Worm (Caenorhabditis elegans) whole organism, L4 larva: ENCODE results near the gene nhr-155.

Experiments used
- ama-1 ChIP-seq: fragments of 150-350 bp; optimal IDR thresholded peaks from 2 replicates; lab custom pipeline; 2014; ENCODE audit warnings: inconsistent platforms, mixed read lengths
- ceh-32 ChIP-seq: sonication (generic microtip); optimal IDR thresholded peaks from 2 replicates; lab custom pipeline; 2016; ENCODE audit warnings: mild to moderate bottlenecking, missing genetic modification characterization, missing compliant biosample characterization; ENCODE audit not compliant: poor library complexity
- ceh-82 ChIP-seq: sonication (generic microtip); optimal IDR thresholded peaks from 2 replicates; lab custom pipeline; 2017; ENCODE audit warnings: missing biosample characterization, missing genetic modification characterization
- dve-1 ChIP-seq: sonication (generic microtip); optimal IDR thresholded peaks from 2 replicates; lab custom pipeline; 2017; ENCODE audit warnings: antibody characterized with exemption, mild to moderate bottlenecking, missing genetic modification characterization, missing compliant biosample characterization; ENCODE audit not compliant: insufficient read depth
- egl-43 ChIP-seq: fragments of 200-800 bp; sonication (Bioruptor generic); IDR thresholded peaks from 2 replicates; pipeline ENCODE4 v1.3.6; 2022; ENCODE audit warnings: missing genetic modification reagents, missing genetic modification characterization, missing compliant biosample characterization
- saeg-2 ChIP-seq: fragments of 200-800 bp; sonication (Bioruptor generic); IDR thresholded peaks from 2 replicates; pipeline ENCODE4 v1.3.6; 2022; ENCODE audit warnings: missing genetic modification reagents, missing genetic modification characterization, missing compliant biosample characterization
- snpc-1.2 ChIP-seq: fragments of 200-800 bp; sonication (Bioruptor generic); IDR thresholded peaks from 2 replicates; pipeline ENCODE4 v1.3.6; 2022; ENCODE audit warnings: missing genetic modification reagents, missing genetic modification characterization, missing compliant biosample characterization
- snpc-4 ChIP-seq: fragments of 150-350 bp; optimal IDR thresholded peaks from 2 replicates; lab custom pipeline; 2014; ENCODE audit warnings: missing biosample characterization, missing genetic modification characterization
- tag-97 ChIP-seq: fragments of 200-800 bp; sonication (Bioruptor generic); IDR thresholded peaks from 2 replicates; pipeline ENCODE4 v1.3.6; 2022; ENCODE audit warnings: missing genetic modification characterization, missing compliant biosample characterization
- unc-39 ChIP-seq: sonication (generic microtip); optimal IDR thresholded peaks from 2 replicates; lab custom pipeline; 2017; ENCODE audit warnings: missing biosample characterization, missing genetic modification characterization
- ztf-11 ChIP-seq: fragments of 150-350 bp; optimal IDR thresholded peaks from 2 replicates; lab custom pipeline; 2014; ENCODE audit warnings: missing biosample characterization, missing genetic modification characterization
- ztf-7 ChIP-seq: fragments of 150-350 bp; optimal IDR thresholded peaks from 2 replicates; lab custom pipeline; 2014; ENCODE audit warnings: missing biosample characterization, missing genetic modification characterization

ce11 chrV:547980-548379 lies 8.7 kb downstream of the nhr-155 start, which contains the start of gene C14C6.6:
- TF ChIP-seq ceh-32 (tag; lab: Kevin White, UChicago) (no peak), tag-97 (GFP tag; lab: Robert Waterston, UW) (no peak), snpc-1.2 (GFP tag; lab: Robert Waterston, UW) (no peak), ama-1 (lab: Kevin White, UChicago) (no peak), egl-43 (GFP tag; lab: Robert Waterston, UW) (no peak), dve-1 (tag; lab: Kevin White, UChicago) (no peak), snpc-4 (tag; lab: Kevin White, UChicago) (no peak), ztf-11 (tag; lab: Kevin White, UChicago) (no peak), ztf-7 (tag; lab: Kevin White, UChicago) (no peak), unc-39 (tag; lab: Kevin White, UChicago) (no peak), ceh-82 (no peak), saeg-2 (no peak)
